Worm (Caenorhabditis elegans): ENCODE data around the gene Y54E2A.7.

Y54E2A.7 gene

ce11 chrII:14753858-14754750 is 18.7 kb downstream of the Y54E2A.7 start, which contains the start of the genes tac-1 and Y54E2A.4 (continued):
- TF ChIP-seq cebp-1 (GFP tag; IDR thresholded peaks at IDR 0.05) (no peak), cebp-1 (tag; optimal IDR thresholded peaks at IDR 0.05) (peak; percentile 78), lsl-1 (GFP tag; optimal IDR thresholded peaks at IDR 0.05) (peak; percentile 94), dpl-1 (GFP tag; optimal IDR thresholded peaks at IDR 0.05) (peak; percentile 21), snpc-1.1 (tag; optimal IDR thresholded peaks at IDR 0.05; ENCODE audit: insufficient read depth) (peak; percentile 26), madf-10 (tag; optimal IDR thresholded peaks at IDR 0.05) (no peak), lin-54 (GFP tag; optimal IDR thresholded peaks at IDR 0.05) (peak; percentile 6), B0035.1 (tag; optimal IDR thresholded peaks at IDR 0.05) (no peak), F55B11.4 (tag; optimal IDR thresholded peaks at IDR 0.05; ENCODE audit: borderline replicate concordance, insufficient read depth) (no peak), madf-8 (GFP tag; conservative IDR thresholded peaks at IDR 0.05) (peak; percentile 66), ceh-27 (GFP tag; optimal IDR thresholded peaks at IDR 0.05) (no peak), F33H1.4 (GFP tag; IDR thresholded peaks at IDR 0.05) (peak; percentile 85), madf-6 (GFP tag; IDR thresholded peaks at IDR 0.05) (peak; percentile 84), nhr-120 (GFP tag; IDR thresholded peaks at IDR 0.05) (no peak), efl-1 (GFP tag; optimal IDR thresholded peaks at IDR 0.05) (peak; percentile 74)

- TF ChIP-seq ceh-100 (GFP tag; IDR thresholded peaks at IDR 0.05) (no peak), egrh-3 (GFP tag; IDR thresholded peaks at IDR 0.05) (peak; percentile 79; the same call in 1 of the 2 replicates), zfh-2 (GFP tag; conservative IDR thresholded peaks at IDR 0.05) (peak; percentile 89)
Observed at ce11 chrII:14753246-14753645, 19.6 kb downstream of the Y54E2A.7 start.

DNA sequence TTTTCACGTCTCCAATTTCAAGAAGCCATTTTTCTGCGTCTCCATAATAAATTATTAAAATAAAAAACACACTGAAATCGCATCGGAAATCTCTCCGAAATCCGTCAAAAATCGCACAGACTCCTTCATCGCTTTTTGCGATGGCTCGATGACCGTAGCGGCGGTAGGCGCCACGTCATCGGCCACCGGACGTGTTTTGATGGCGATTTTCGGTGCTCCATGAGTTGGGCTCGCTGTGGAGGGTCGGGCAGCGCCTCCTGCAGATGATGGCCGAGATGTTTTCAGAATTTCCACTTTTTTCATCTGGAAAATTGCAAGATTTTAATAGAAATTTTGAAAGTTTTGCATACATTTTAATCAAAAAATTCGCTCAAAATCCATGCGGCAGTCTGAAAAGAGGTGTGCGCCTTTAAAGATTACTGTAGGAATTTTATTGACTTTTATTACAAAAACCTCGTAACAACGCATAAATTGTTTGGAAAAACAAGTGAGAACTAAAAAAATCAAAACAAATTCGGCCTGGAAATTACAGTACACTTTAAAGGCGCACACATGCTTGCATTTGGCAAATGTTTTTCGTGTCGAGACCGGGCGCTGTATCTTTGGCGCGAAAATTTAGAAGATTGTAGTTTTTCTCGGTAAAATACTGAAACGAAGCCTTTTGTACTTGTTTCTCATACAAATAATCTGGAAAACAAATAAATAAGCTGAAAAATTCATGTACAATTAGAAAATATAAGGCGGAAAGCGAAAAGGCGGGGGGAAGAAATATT is 20.4 kb downstream of the Y54E2A.7 start, which contains the start of gene smg-9:
TSS of gene smg-9 (minus strand) at position 663 of the 773 bp plus-strand sequence.
- TF ChIP-seq Y53F4B.3 (GFP tag; IDR thresholded peaks at IDR 0.05) (no peak), rec-8 (tag; optimal IDR thresholded peaks at IDR 0.05) (no peak), dpl-1 (GFP tag; optimal IDR thresholded peaks at IDR 0.05) (peak; percentile 7), pha-4 (tag; optimal IDR thresholded peaks at IDR 0.05) (no peak), ZK185.1 (tag; optimal IDR thresholded peaks at IDR 0.05; ENCODE audit: poor library complexity, severe bottlenecking) (no peak), snpc-1.3 (tag; optimal IDR thresholded peaks at IDR 0.05; ENCODE audit: insufficient read depth) (peak; percentile 13), B0019.2 (GFP tag; conservative IDR thresholded peaks at IDR 0.05) (no peak), D2030.7 (GFP tag; IDR thresholded peaks at IDR 0.05) (0 out of 2 replicates have a peak, but pooled peaks have one; percentile 32), lin-54 (GFP tag; optimal IDR thresholded peaks at IDR 0.05) (peak; percentile 27), xnd-1 (tag; optimal IDR thresholded peaks at IDR 0.05) (peak; percentile 71), cebp-1 (GFP tag; IDR thresholded peaks at IDR 0.05) (no peak), cebp-1 (tag; optimal IDR thresholded peaks at IDR 0.05) (no peak), madf-6 (GFP tag; IDR thresholded peaks at IDR 0.05) (peak; percentile 79), hlh-12 (tag; optimal IDR thresholded peaks at IDR 0.05) (no peak), lsl-1 (GFP tag; optimal IDR thresholded peaks at IDR 0.05) (peak; percentile 81), Y53G8AR.9 (GFP tag; conservative IDR thresholded peaks at IDR 0.05) (peak; percentile 67), zfh-2 (GFP tag; conservative IDR thresholded peaks at IDR 0.05) (peak; percentile 56; the same call in 1 of the 2 replicates), lin-35 (GFP tag; optimal IDR thresholded peaks at IDR 0.05) (peak in 1 of 3 experiments; percentile 26), efl-1 (GFP tag; optimal IDR thresholded peaks at IDR 0.05) (peak; percentile 80), rcor-1 (GFP tag; IDR thresholded peaks at IDR 0.05) (no peak), F49E8.2 (tag; optimal IDR thresholded peaks at IDR 0.05; ENCODE audit: insufficient read depth) (peak; percentile 51), hsf-1 (GFP tag; IDR thresholded peaks at IDR 0.05) (peak; percentile 32; the same call in 1 of the 2 replicates), hmg-1.2 (GFP tag; IDR thresholded peaks at IDR 0.05) (peak; percentile 13; the same call in 1 of the 2 replicates), tlf-1 (GFP tag; optimal IDR thresholded peaks at IDR 0.05) (no peak), madf-8 (GFP tag; conservative IDR thresholded peaks at IDR 0.05) (peak; percentile 43), snpc-1.1 (tag; optimal IDR thresholded peaks at IDR 0.05; ENCODE audit: insufficient read depth) (peak; percentile 11), F33H1.4 (GFP tag; IDR thresholded peaks at IDR 0.05) (peak; percentile 75)

Data from whole organism, young adult.